Fruit fly (Drosophila melanogaster) whole organism, embryonic: ENCODE results near the gene CkIIalpha-i3.
A peak's percentile ranks its signal among the peaks of the same experiment; 100 is the strongest.

Experiments used
- Aef1 ChIP-seq: fragments of 200-800 bp; sonication (Bioruptor generic); IDR thresholded peaks from 3 replicates; pipeline ENCODE4 v1.3.6; 2022; ENCODE audit warnings: missing biosample characterization, missing genetic modification characterization
- C15 ChIP-seq: fragments of 200-800 bp; sonication (Bioruptor generic); IDR thresholded peaks from 3 replicates; pipeline ENCODE4 v1.3.6; 2022; ENCODE audit warnings: missing biosample characterization, missing genetic modification characterization
- CG1024 ChIP-seq: fragments of 200-800 bp; sonication (Bioruptor generic); IDR thresholded peaks from 2 replicates; pipeline ENCODE4 v1.3.6; 2022; ENCODE audit warnings: missing biosample characterization, missing genetic modification characterization
- CG10959 ChIP-seq: fragments of 200-800 bp; sonication (Bioruptor generic); IDR thresholded peaks from 2 replicates; pipeline ENCODE4 v1.3.6; 2022; ENCODE audit warnings: missing biosample characterization, missing genetic modification characterization
- CG11504 ChIP-seq: fragments of 200-800 bp; sonication (Bioruptor generic); optimal IDR thresholded peaks from 3 replicates; lab custom pipeline; 2019; ENCODE audit warnings: missing biosample characterization, mild to moderate bottlenecking, missing genetic modification characterization, moderate library complexity
- CG11723 ChIP-seq: fragments of 200-800 bp; sonication (Bioruptor generic); optimal IDR thresholded peaks from 2 replicates; lab custom pipeline; 2017; ENCODE audit warnings: missing biosample characterization, mild to moderate bottlenecking, missing genetic modification characterization
- CG12219 ChIP-seq: fragments of 200-800 bp; sonication (Bioruptor generic); optimal IDR thresholded peaks from 3 replicates; lab custom pipeline; 2018; ENCODE audit warnings: missing biosample characterization, mild to moderate bottlenecking, missing genetic modification characterization
- CG13123 ChIP-seq: fragments of 200-800 bp; sonication (Bioruptor generic); optimal IDR thresholded peaks from 2 replicates; lab custom pipeline; 2016; ENCODE audit warnings: missing biosample characterization, missing genetic modification characterization
- CG14710 ChIP-seq: fragments of 200-800 bp; sonication (Bioruptor generic); optimal IDR thresholded peaks from 3 replicates; lab custom pipeline; 2019; ENCODE audit warnings: missing biosample characterization, mild to moderate bottlenecking, missing genetic modification characterization, moderate library complexity
- CG15269 ChIP-seq: fragments of 200-800 bp; sonication (Bioruptor generic); optimal IDR thresholded peaks from 2 replicates; lab custom pipeline; 2018; ENCODE audit warnings: missing biosample characterization, mild to moderate bottlenecking, missing genetic modification characterization, moderate library complexity
- CG17568 ChIP-seq: fragments of 200-800 bp; sonication (Bioruptor generic); optimal IDR thresholded peaks from 2 replicates; lab custom pipeline; 2018; ENCODE audit warnings: missing biosample characterization, mild to moderate bottlenecking, missing genetic modification characterization, moderate library complexity
- CG1832 ChIP-seq: fragments of 200-800 bp; sonication (Bioruptor generic); optimal IDR thresholded peaks from 2 replicates; lab custom pipeline; 2017; ENCODE audit warnings: missing biosample characterization, mild to moderate bottlenecking, missing genetic modification characterization, inconsistent platforms
- CG2116 ChIP-seq: fragments of 200-800 bp; sonication (Bioruptor generic); optimal IDR thresholded peaks from 3 replicates; lab custom pipeline; 2018; ENCODE audit warnings: missing biosample characterization, mild to moderate bottlenecking, missing genetic modification characterization
- CG30020 ChIP-seq: fragments of 200-800 bp; optimal IDR thresholded peaks from 2 replicates; lab custom pipeline; 2019; ENCODE audit warnings: missing biosample characterization, mild to moderate bottlenecking, missing genetic modification characterization, moderate library complexity
- CG31365 ChIP-seq: fragments of 200-800 bp; sonication (Bioruptor generic); optimal IDR thresholded peaks from 2 replicates; lab custom pipeline; 2018; ENCODE audit warnings: missing biosample characterization, mild to moderate bottlenecking, missing genetic modification characterization
- CG34376 ChIP-seq: fragments of 200-800 bp; sonication (Bioruptor generic); optimal IDR thresholded peaks from 2 replicates; lab custom pipeline; 2018; ENCODE audit warnings: missing biosample characterization, mild to moderate bottlenecking, missing genetic modification characterization
- CG3726 ChIP-seq: fragments of 200-800 bp; sonication (Bioruptor generic); IDR thresholded peaks from 3 replicates; pipeline ENCODE4, ENCODE4 v1.3.6; 2022; ENCODE audit warnings: missing biosample characterization, missing genetic modification characterization
- CG4730 ChIP-seq: fragments of 200-800 bp; sonication (Bioruptor generic); IDR thresholded peaks from 2 replicates; pipeline ENCODE4 v1.3.6; 2022; ENCODE audit warnings: missing biosample characterization, missing genetic modification characterization
- CG6683 ChIP-seq: fragments of 200-800 bp; sonication (Bioruptor generic); optimal IDR thresholded peaks from 2 replicates; lab custom pipeline; 2017; ENCODE audit warnings: missing biosample characterization, mild to moderate bottlenecking, missing genetic modification characterization, missing genetic modification reagents
- CG6765 ChIP-seq: fragments of 200-800 bp; sonication (Bioruptor generic); optimal IDR thresholded peaks from 3 replicates; lab custom pipeline; 2017; ENCODE audit warnings: missing biosample characterization, mild to moderate bottlenecking, missing genetic modification characterization
- CG7271 ChIP-seq: fragments of 200-800 bp; sonication (Bioruptor generic); optimal IDR thresholded peaks from 2 replicates; lab custom pipeline; 2018; ENCODE audit warnings: missing biosample characterization, mild to moderate bottlenecking, missing genetic modification characterization, moderate library complexity
- CG7963 ChIP-seq: fragments of 200-800 bp; sonication (Bioruptor generic); IDR thresholded peaks from 3 replicates; pipeline ENCODE4 v1.3.6; 2022; ENCODE audit warnings: missing biosample characterization, missing genetic modification characterization; ENCODE audit not compliant: partially characterized antibody
- CG9727 ChIP-seq: fragments of 200-800 bp; sonication (Bioruptor generic); optimal IDR thresholded peaks from 3 replicates; lab custom pipeline; 2017; ENCODE audit warnings: missing biosample characterization, mild to moderate bottlenecking, missing genetic modification characterization
- CG9817 ChIP-seq: fragments of 200-800 bp; sonication (Bioruptor generic); optimal IDR thresholded peaks from 2 replicates; lab custom pipeline; 2018; ENCODE audit warnings: missing biosample characterization, mild to moderate bottlenecking, missing genetic modification characterization, moderate library complexity
- CG9932 ChIP-seq: fragments of 200-800 bp; sonication (Bioruptor generic); IDR thresholded peaks from 2 replicates; pipeline ENCODE4 v1.3.6; 2022; ENCODE audit warnings: missing biosample characterization, missing genetic modification characterization
- Doc3 ChIP-seq: fragments of 200-800 bp; sonication (Bioruptor generic); IDR thresholded peaks from 3 replicates; pipeline ENCODE4 v1.3.6; 2022; ENCODE audit warnings: missing biosample characterization, missing genetic modification characterization; ENCODE audit not compliant: partially characterized antibody
- E2f1 ChIP-seq: fragments of 200-800 bp; sonication (Bioruptor generic); IDR thresholded peaks from 2 replicates; pipeline ENCODE4 v1.3.6; 2022; ENCODE audit warnings: missing biosample characterization, missing genetic modification characterization
- HHEX ChIP-seq: fragments of 200-800 bp; sonication (Bioruptor generic); optimal IDR thresholded peaks from 3 replicates; lab custom pipeline; 2017; ENCODE audit warnings: missing biosample characterization, mild to moderate bottlenecking, missing genetic modification characterization, missing genetic modification reagents
- Hey ChIP-seq: fragments of 200-800 bp; sonication (Bioruptor generic); optimal IDR thresholded peaks from 3 replicates; lab custom pipeline; 2018; ENCODE audit warnings: missing biosample characterization, mild to moderate bottlenecking, missing genetic modification characterization
- HmgZ ChIP-seq: fragments of 200-800 bp; sonication (Bioruptor generic); optimal IDR thresholded peaks from 2 replicates; lab custom pipeline; 2018; ENCODE audit warnings: missing biosample characterization, mild to moderate bottlenecking, missing genetic modification characterization
- Hr39 ChIP-seq: fragments of >200 bp; optimal IDR thresholded peaks from 2 replicates; lab custom pipeline; 2017
- Sin3A ChIP-seq: fragments of >200 bp; optimal IDR thresholded peaks from 2 replicates; lab custom pipeline; 2018
- Trl ChIP-seq, 3 experiments: fragments of >200 bp in 2 of 3; fragments of 200-800 bp in 1 of 3; sonication (Bioruptor generic) in 1 of 3; optimal IDR thresholded peaks; 2 replicates in 1 of 3; 3 replicates in 2 of 3; lab custom pipeline; 2016 to 2017; ENCODE audit warnings: missing biosample characterization in 1 of 3, missing genetic modification characterization in 1 of 3
- Vsx1 ChIP-seq: fragments of 200-800 bp; sonication (Bioruptor generic); optimal IDR thresholded peaks from 2 replicates; lab custom pipeline; 2017; ENCODE audit warnings: missing biosample characterization, mild to moderate bottlenecking, missing genetic modification characterization, missing genetic modification reagents
- amos ChIP-seq: fragments of 200-800 bp; sonication (Bioruptor generic); IDR thresholded peaks from 2 replicates; pipeline ENCODE4 v1.3.6; 2022; ENCODE audit warnings: missing biosample characterization, missing genetic modification characterization; ENCODE audit not compliant: partially characterized antibody
- az2 ChIP-seq: fragments of 200-800 bp; sonication (Bioruptor generic); optimal IDR thresholded peaks from 3 replicates; lab custom pipeline; 2016; ENCODE audit warnings: missing biosample characterization, missing genetic modification characterization
- bsh ChIP-seq, 2 experiments: fragments of 200-800 bp; sonication (Bioruptor generic); optimal IDR thresholded peaks; 2 replicates each; lab custom pipeline; 2017 to 2018; ENCODE audit warnings: mild to moderate bottlenecking in 2 of 2, missing biosample characterization in 2 of 2, missing genetic modification characterization in 2 of 2, moderate library complexity in 1 of 2
- da ChIP-seq: fragments of 200-800 bp; sonication (Bioruptor generic); optimal IDR thresholded peaks from 2 replicates; lab custom pipeline; 2016; ENCODE audit warnings: missing biosample characterization, missing genetic modification characterization
- danr ChIP-seq: fragments of 200-800 bp; sonication (Bioruptor generic); IDR thresholded peaks from 2 replicates; pipeline ENCODE4 v1.3.6; 2022; ENCODE audit warnings: missing biosample characterization, missing genetic modification characterization
- disco-r ChIP-seq: fragments of 200-800 bp; sonication (Bioruptor generic); optimal IDR thresholded peaks from 2 replicates; lab custom pipeline; 2016; ENCODE audit warnings: missing biosample characterization, missing genetic modification characterization
- fru ChIP-seq: fragments of >200 bp; optimal IDR thresholded peaks from 2 replicates; lab custom pipeline; 2017
- grn ChIP-seq: fragments of 200-800 bp; sonication (Bioruptor generic); optimal IDR thresholded peaks from 3 replicates; lab custom pipeline; 2017; ENCODE audit warnings: missing biosample characterization, missing genetic modification characterization
- her ChIP-seq: fragments of 200-800 bp; sonication (Bioruptor generic); optimal IDR thresholded peaks from 2 replicates; lab custom pipeline; 2016; ENCODE audit warnings: missing biosample characterization, missing genetic modification characterization
- jigr1 ChIP-seq: fragments of 200-800 bp; sonication (Bioruptor generic); IDR thresholded peaks from 3 replicates; pipeline ENCODE4 v1.3.6; 2022; ENCODE audit warnings: missing biosample characterization, missing genetic modification characterization
- kay ChIP-seq: fragments of 200-800 bp; sonication (Bioruptor generic); optimal IDR thresholded peaks from 2 replicates; lab custom pipeline; 2016; ENCODE audit warnings: missing biosample characterization, missing genetic modification characterization
- pita ChIP-seq: fragments of 200-800 bp; sonication (Bioruptor generic); optimal IDR thresholded peaks from 2 replicates; lab custom pipeline; 2017; ENCODE audit warnings: missing biosample characterization, mild to moderate bottlenecking, missing genetic modification characterization
- psq ChIP-seq: fragments of 200-800 bp; sonication (Bioruptor generic); optimal IDR thresholded peaks from 2 replicates; lab custom pipeline; 2017; ENCODE audit warnings: missing biosample characterization, missing genetic modification characterization
- seq ChIP-seq: fragments of 200-800 bp; sonication (Bioruptor generic); IDR thresholded peaks from 2 replicates; pipeline ENCODE4 v1.3.6; 2022; ENCODE audit warnings: missing biosample characterization, missing genetic modification characterization
- slp2 ChIP-seq: fragments of 200-800 bp; sonication (Bioruptor generic); optimal IDR thresholded peaks from 2 replicates; lab custom pipeline; 2016; ENCODE audit warnings: missing biosample characterization, missing genetic modification characterization
- tll ChIP-seq, 2 experiments: fragments of 200-800 bp in 1 of 2; fragments of >200 bp in 1 of 2; sonication (Bioruptor generic) in 1 of 2; optimal IDR thresholded peaks; 2 replicates each; lab custom pipeline; 2017 to 2019; ENCODE audit warnings: missing biosample characterization in 2 of 2, missing genetic modification characterization in 2 of 2, mild to moderate bottlenecking in 1 of 2, moderate library complexity in 1 of 2
- tx ChIP-seq: fragments of 200-800 bp; sonication (Bioruptor generic); optimal IDR thresholded peaks from 2 replicates; lab custom pipeline; 2016; ENCODE audit warnings: missing biosample characterization, missing genetic modification characterization

Gene CkIIalpha-i3

dm6 chr3L:680258-680657 lies 30.1 kb downstream of the CkIIalpha-i3 start, which contains the start of gene CG17129 (continued):
- TF ChIP-seq Hey (no peak), slp2 (peak; percentile 78), Aef1 (GFP tag; lab: Robert Waterston, UW) (peak; percentile 76), Hr39 (lab: Kevin White, UChicago) (no peak), psq (GFP tag; lab: Kevin White, UChicago) (peak; percentile 3), CG7963 (peak; percentile 89), CG13123 (GFP tag; lab: Kevin White, UChicago) (peak; percentile 48), Doc3 (peak; percentile 99), pita (GFP tag; lab: Kevin White, UChicago) (no peak), CG17568 (peak; percentile 68), E2f1 (peak; percentile 77), CG1832 (GFP tag; lab: Kevin White, UChicago) (no peak), Trl (optimal IDR thresholded peaks at IDR 0.05; lab: Kevin White, UChicago) (no peak), Trl (GFP tag; optimal IDR thresholded peaks at IDR 0.05; lab: Kevin White, UChicago) (peak; percentile 84), CG4730 (GFP tag; lab: Robert Waterston, UW) (peak; percentile 66), Sin3A (peak; percentile 7), bsh (GFP tag; optimal IDR thresholded peaks at IDR 0.05; lab: Kevin White, UChicago) (peak in 1 of 2 experiments; percentile 74), disco-r (GFP tag; lab: Kevin White, UChicago) (peak; percentile 34), grn (GFP tag; lab: Kevin White, UChicago) (no peak), amos (GFP tag; lab: Robert Waterston, UW) (peak; percentile 87), CG14710 (tag; lab: Kevin White, UChicago) (peak; percentile 87), CG10959 (peak; percentile 72), tx (GFP tag; lab: Kevin White, UChicago) (peak; percentile 79), C15 (GFP tag; lab: Robert Waterston, UW) (no peak), CG15269 (tag; lab: Kevin White, UChicago) (peak; percentile 62), CG34376 (GFP tag; lab: Kevin White, UChicago) (peak; percentile 43), CG31365 (tag; lab: Kevin White, UChicago) (peak; percentile 16), CG30020 (tag; lab: Kevin White, UChicago) (peak; percentile 52), CG1024 (GFP tag; lab: Robert Waterston, UW) (peak; percentile 39; the same call in 1 of the 2 replicates), CG7271 (tag; lab: Kevin White, UChicago) (no peak), CG3726 (no peak), seq (GFP tag; lab: Robert Waterston, UW) (peak; percentile 71), fru (lab: Kevin White, UChicago) (no peak), CG9932 (GFP tag; lab: Robert Waterston, UW) (peak; percentile 84), HHEX (GFP tag; lab: Kevin White, UChicago) (peak; percentile 65), az2 (GFP tag; lab: Kevin White, UChicago) (peak; percentile 72), Vsx1 (GFP tag; lab: Kevin White, UChicago) (no peak), CG12219 (GFP tag; lab: Kevin White, UChicago) (peak; percentile 34), CG9817 (tag; lab: Kevin White, UChicago) (peak; percentile 68), jigr1 (GFP tag; lab: Robert Waterston, UW) (no peak), tll (GFP tag; optimal IDR thresholded peaks at IDR 0.05; lab: Kevin White, UChicago) (no peak), danr (GFP tag; lab: Robert Waterston, UW) (no peak), da (peak; percentile 58), CG2116 (peak; percentile 79), CG11723 (GFP tag; lab: Kevin White, UChicago) (peak; percentile 57), CG11504 (tag; lab: Kevin White, UChicago) (peak; percentile 82), kay (GFP tag; lab: Kevin White, UChicago) (peak; percentile 74), her (GFP tag; lab: Kevin White, UChicago) (peak; percentile 75), HmgZ (tag; lab: Kevin White, UChicago) (peak; percentile 81), CG9727 (peak; percentile 71), CG6683 (GFP tag; lab: Kevin White, UChicago) (peak; percentile 14), CG6765 (peak; percentile 10)
